Fruit fly (Drosophila melanogaster): ENCODE results near the gene CG43184.

The CG43184 gene

dm6 chr3L:13837456-13837855, at the start of gene CG43184:
CG43184 (plus strand) TSS chr3L:13837756.
- no peak for TF ChIP-seq insv (optimal IDR thresholded peaks at IDR 0.05)
- TF ChIP-seq Sin3A (optimal IDR thresholded peaks at IDR 0.05) = no peak
- no peak for TF ChIP-seq psq (optimal IDR thresholded peaks at IDR 0.05)
- no peak for TF ChIP-seq Myc (optimal IDR thresholded peaks at IDR 0.05)
- no peak for TF ChIP-seq ttk (optimal IDR thresholded peaks at IDR 0.05)
- no peak for TF ChIP-seq h (optimal IDR thresholded peaks at IDR 0.05)

- TF ChIP-seq insv (optimal IDR thresholded peaks at IDR 0.05) (no peak), ttk (optimal IDR thresholded peaks at IDR 0.05) (no peak), h (optimal IDR thresholded peaks at IDR 0.05) (no peak), psq (optimal IDR thresholded peaks at IDR 0.05) (no peak), Sin3A (optimal IDR thresholded peaks at IDR 0.05) (no peak), Myc (optimal IDR thresholded peaks at IDR 0.05) (no peak)
Observed at dm6 chr3L:13803258-13803657, 34.3 kb upstream of the CG43184 start, which contains the start of gene bru3. bru3 (minus strand) TSS chr3L:13803400.

- TF ChIP-seq ttk (optimal IDR thresholded peaks at IDR 0.05) = no peak
- TF ChIP-seq psq (optimal IDR thresholded peaks at IDR 0.05) = no peak
- TF ChIP-seq h (optimal IDR thresholded peaks at IDR 0.05) = no peak
- no peak for TF ChIP-seq Sin3A (optimal IDR thresholded peaks at IDR 0.05)
- no peak for TF ChIP-seq Myc (optimal IDR thresholded peaks at IDR 0.05)
- TF ChIP-seq insv (optimal IDR thresholded peaks at IDR 0.05) = no peak
Observed at dm6 chr3L:13840731-13841130, 3.2 kb downstream of the CG43184 start.

dm6 chr3L:13842140-13842539, 4.6 kb downstream of the CG43184 start, which contains the start of gene CG8757:
CG8757 (minus strand) TSS chr3L:13842240.
- TF ChIP-seq Myc (optimal IDR thresholded peaks at IDR 0.05) (no peak), insv (optimal IDR thresholded peaks at IDR 0.05) (no peak), Sin3A (optimal IDR thresholded peaks at IDR 0.05) (no peak), psq (optimal IDR thresholded peaks at IDR 0.05) (no peak), h (optimal IDR thresholded peaks at IDR 0.05) (no peak), ttk (optimal IDR thresholded peaks at IDR 0.05) (no peak)

- TF ChIP-seq h (optimal IDR thresholded peaks at IDR 0.05) (no peak), Sin3A (optimal IDR thresholded peaks at IDR 0.05) (no peak), Myc (optimal IDR thresholded peaks at IDR 0.05) (no peak), insv (optimal IDR thresholded peaks at IDR 0.05) (no peak), ttk (optimal IDR thresholded peaks at IDR 0.05) (no peak), psq (optimal IDR thresholded peaks at IDR 0.05) (no peak)
Observed at dm6 chr3L:13842917-13843316, 5.4 kb downstream of the CG43184 start, which contains the start of gene CG8750. CG8750 (minus strand) TSS chr3L:13843017.

- no peak for TF ChIP-seq insv (optimal IDR thresholded peaks at IDR 0.05)
- no peak for TF ChIP-seq psq (optimal IDR thresholded peaks at IDR 0.05)
- no peak for TF ChIP-seq Myc (optimal IDR thresholded peaks at IDR 0.05)
- TF ChIP-seq ttk (optimal IDR thresholded peaks at IDR 0.05) = no peak
- TF ChIP-seq Sin3A (optimal IDR thresholded peaks at IDR 0.05) = no peak
- TF ChIP-seq h (optimal IDR thresholded peaks at IDR 0.05) = no peak
Observed at dm6 chr3L:13843356-13843755, 5.8 kb downstream of the CG43184 start, which contains the start of gene Tsp68C. Tsp68C (plus strand) TSS chr3L:13843656.

dm6 chr3L:13845292-13845691, 7.7 kb downstream of the CG43184 start:
- TF ChIP-seq ttk (optimal IDR thresholded peaks at IDR 0.05) (no peak), psq (optimal IDR thresholded peaks at IDR 0.05) (no peak), Myc (optimal IDR thresholded peaks at IDR 0.05) (no peak), h (optimal IDR thresholded peaks at IDR 0.05) (no peak), Sin3A (optimal IDR thresholded peaks at IDR 0.05) (no peak), insv (optimal IDR thresholded peaks at IDR 0.05) (no peak)

dm6 chr3L:13845754-13846153, 8.2 kb downstream of the CG43184 start, which contains the start of gene Hml:
Hml (plus strand) TSS chr3L:13846054.
- TF ChIP-seq psq (optimal IDR thresholded peaks at IDR 0.05) (no peak), h (optimal IDR thresholded peaks at IDR 0.05) (no peak)

- TF ChIP-seq h (optimal IDR thresholded peaks at IDR 0.05) = no peak
- TF ChIP-seq Sin3A (optimal IDR thresholded peaks at IDR 0.05) = no peak
- no peak for TF ChIP-seq ttk (optimal IDR thresholded peaks at IDR 0.05)
- TF ChIP-seq psq (optimal IDR thresholded peaks at IDR 0.05) = no peak
- TF ChIP-seq Myc (optimal IDR thresholded peaks at IDR 0.05) = no peak
- no peak for TF ChIP-seq insv (optimal IDR thresholded peaks at IDR 0.05)
Observed at dm6 chr3L:13859688-13860373, 22.3 kb downstream of the CG43184 start.

dm6 chr3L:13862403-13862802, 24.8 kb downstream of the CG43184 start:
- TF ChIP-seq h (optimal IDR thresholded peaks at IDR 0.05) (no peak), psq (optimal IDR thresholded peaks at IDR 0.05) (no peak), Sin3A (optimal IDR thresholded peaks at IDR 0.05) (no peak), ttk (optimal IDR thresholded peaks at IDR 0.05) (no peak), insv (optimal IDR thresholded peaks at IDR 0.05) (no peak), Myc (optimal IDR thresholded peaks at IDR 0.05) (no peak)

dm6 chr3L:13863365-13863775, 25.8 kb downstream of the CG43184 start:
- TF ChIP-seq Sin3A (optimal IDR thresholded peaks at IDR 0.05) = no peak
- TF ChIP-seq ttk (optimal IDR thresholded peaks at IDR 0.05) = no peak
- no peak for TF ChIP-seq h (optimal IDR thresholded peaks at IDR 0.05)
- no peak for TF ChIP-seq psq (optimal IDR thresholded peaks at IDR 0.05)
- no peak for TF ChIP-seq Myc (optimal IDR thresholded peaks at IDR 0.05)
- no peak for TF ChIP-seq insv (optimal IDR thresholded peaks at IDR 0.05)

- no peak for TF ChIP-seq Sin3A (optimal IDR thresholded peaks at IDR 0.05)
- no peak for TF ChIP-seq Myc (optimal IDR thresholded peaks at IDR 0.05)
- TF ChIP-seq h (optimal IDR thresholded peaks at IDR 0.05) = no peak
- no peak for TF ChIP-seq psq (optimal IDR thresholded peaks at IDR 0.05)
- TF ChIP-seq ttk (optimal IDR thresholded peaks at IDR 0.05) = no peak
- no peak for TF ChIP-seq insv (optimal IDR thresholded peaks at IDR 0.05)
Observed at dm6 chr3L:13864568-13864967, 27.0 kb downstream of the CG43184 start.

- TF ChIP-seq Sin3A (optimal IDR thresholded peaks at IDR 0.05) (no peak), Myc (optimal IDR thresholded peaks at IDR 0.05) (no peak), ttk (optimal IDR thresholded peaks at IDR 0.05) (no peak), h (optimal IDR thresholded peaks at IDR 0.05) (no peak), insv (optimal IDR thresholded peaks at IDR 0.05) (no peak), psq (optimal IDR thresholded peaks at IDR 0.05) (no peak)
Observed at dm6 chr3L:13865484-13865883, 27.9 kb downstream of the CG43184 start.
